Fruit fly (Drosophila melanogaster) whole organism: Measurements from ENCODE around the gene Cog4.

Source experiments
- CG8478 ChIP-seq: fragments of >200 bp; optimal IDR thresholded peaks from 2 replicates; lab custom pipeline; 2018; ENCODE audit warnings: inconsistent platforms
- Dll ChIP-seq: fragments of >200 bp; optimal IDR thresholded peaks from 2 replicates; lab custom pipeline; 2017
- EcR ChIP-seq, 2 experiments: fragments of >200 bp; optimal IDR thresholded peaks; 2 replicates each; lab custom pipeline; 2017; ENCODE audit warnings: missing biosample characterization in 2 of 2, missing genetic modification characterization in 2 of 2, missing genetic modification reagents in 2 of 2
- pan ChIP-seq: fragments of >200 bp; optimal IDR thresholded peaks from 2 replicates; lab custom pipeline; 2017
- psq ChIP-seq: fragments of >200 bp; optimal IDR thresholded peaks from 2 replicates; lab custom pipeline; 2017
- usp ChIP-seq: fragments of >200 bp; optimal IDR thresholded peaks from 2 replicates; lab custom pipeline; 2017; ENCODE audit warnings: missing biosample characterization, missing genetic modification characterization, mixed read lengths

The Cog4 gene

dm6 chr2L:10515553-10516174, 27.2 kb upstream of the Cog4 start:
- no peak for TF ChIP-seq Dll
- TF ChIP-seq pan = no peak
- no peak for TF ChIP-seq usp (GFP tag; lab: Kevin White, UChicago)
- no peak for TF ChIP-seq CG8478
- no peak for TF ChIP-seq psq
- no peak for TF ChIP-seq EcR (GFP tag; optimal IDR thresholded peaks at IDR 0.05; lab: Kevin White, UChicago)

DNA sequence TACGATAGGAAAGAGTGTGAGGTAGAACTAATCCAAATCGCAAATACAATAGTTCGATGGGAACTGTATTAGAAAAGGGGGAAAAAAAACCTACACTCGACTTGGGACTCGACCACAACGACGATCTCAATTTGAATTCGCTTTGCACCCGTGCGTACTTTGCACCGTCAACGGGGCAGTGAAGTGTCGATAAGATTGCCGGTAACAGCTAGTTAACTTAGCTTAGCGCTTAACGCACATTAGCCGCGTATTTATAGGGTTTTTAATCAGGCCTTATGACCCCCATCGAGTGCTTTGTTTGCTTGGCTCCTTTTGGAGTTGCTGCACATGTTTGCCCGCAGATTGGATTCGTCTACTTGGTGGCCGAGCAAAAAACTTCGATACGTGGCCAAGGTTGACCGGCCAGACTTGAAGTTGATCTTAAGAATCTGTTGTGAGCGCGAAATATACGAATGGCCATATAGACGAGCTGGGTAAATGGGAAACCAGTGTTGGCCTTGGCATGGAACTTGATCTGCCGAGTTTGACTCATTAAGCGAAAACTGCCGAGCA, 26.2 kb upstream of the Cog4 start:
- TF ChIP-seq Dll = no peak

dm6 chr2L:10513837-10514499, 25.5 kb upstream of the Cog4 start:
- TF ChIP-seq Dll (no peak), pan (no peak), CG8478 (no peak), usp (GFP tag; lab: Kevin White, UChicago) (no peak), psq (no peak), EcR (GFP tag; optimal IDR thresholded peaks at IDR 0.05; lab: Kevin White, UChicago) (no peak)

DNA sequence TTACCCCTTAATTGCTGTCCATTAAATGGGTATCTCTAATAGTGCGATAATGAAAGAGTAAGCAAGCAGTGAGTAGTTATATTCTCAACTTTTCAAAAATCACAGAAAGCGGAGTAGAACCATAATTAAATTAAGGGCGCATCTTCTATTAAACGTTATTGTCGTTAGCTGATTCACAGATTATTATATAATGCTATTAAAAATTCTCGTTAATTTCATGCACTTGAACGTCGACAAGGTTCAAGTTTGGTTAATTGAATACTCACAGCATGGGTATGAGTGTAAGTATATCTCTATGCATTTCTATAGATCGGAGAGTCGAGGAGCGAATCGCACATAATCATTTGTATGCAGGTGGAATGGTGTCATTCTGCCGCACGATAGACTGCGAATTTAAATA, 22.4 kb upstream of the Cog4 start:
- TF ChIP-seq pan (no peak), CG8478 (no peak), psq (no peak), Dll (no peak), EcR (GFP tag; optimal IDR thresholded peaks at IDR 0.05; lab: Kevin White, UChicago) (no peak), usp (GFP tag; lab: Kevin White, UChicago) (no peak)

- no peak for TF ChIP-seq psq
- no peak for TF ChIP-seq Dll
- TF ChIP-seq pan = no peak
- TF ChIP-seq EcR (GFP tag; optimal IDR thresholded peaks at IDR 0.05; lab: Kevin White, UChicago) = no peak
- no peak for TF ChIP-seq CG8478
- no peak for TF ChIP-seq usp (GFP tag; lab: Kevin White, UChicago)
Measured at dm6 chr2L:10510088-10510487, 21.7 kb upstream of the Cog4 start, which contains the start of gene CG7384. TSS of gene CG7384 (minus strand) at chr2L:10510453.

- TF ChIP-seq psq = no peak
- no peak for TF ChIP-seq EcR (GFP tag; optimal IDR thresholded peaks at IDR 0.05; lab: Kevin White, UChicago)
- no peak for TF ChIP-seq pan
- no peak for TF ChIP-seq Dll
- TF ChIP-seq CG8478 = no peak
- TF ChIP-seq usp (GFP tag; lab: Kevin White, UChicago) = no peak
Measured at dm6 chr2L:10506557-10507252, 18.3 kb upstream of the Cog4 start, which contains the start of the genes Myo31DF and CG6094. TSS of gene Myo31DF (minus strand) at chr2L:10506779. TSS of gene CG6094 (plus strand) at chr2L:10507081.

dm6 chr2L:10505345-10505744, 16.9 kb upstream of the Cog4 start:
- TF ChIP-seq CG8478 = no peak
- TF ChIP-seq EcR (GFP tag; optimal IDR thresholded peaks at IDR 0.05; lab: Kevin White, UChicago) = no peak

dm6 chr2L:10504895-10505294, 16.5 kb upstream of the Cog4 start:
- TF ChIP-seq CG8478 = no peak
- TF ChIP-seq pan = no peak
- no peak for TF ChIP-seq EcR (GFP tag; optimal IDR thresholded peaks at IDR 0.05; lab: Kevin White, UChicago)
- TF ChIP-seq usp (GFP tag; lab: Kevin White, UChicago) = no peak
- TF ChIP-seq Dll = no peak
- TF ChIP-seq psq = no peak

- no peak for TF ChIP-seq EcR (GFP tag; optimal IDR thresholded peaks at IDR 0.05; lab: Kevin White, UChicago)
- no peak for TF ChIP-seq CG8478
- TF ChIP-seq Dll = no peak
- TF ChIP-seq pan = no peak
- TF ChIP-seq psq = no peak
- TF ChIP-seq usp (GFP tag; lab: Kevin White, UChicago) = no peak
Measured at dm6 chr2L:10503356-10503977, 15.0 kb upstream of the Cog4 start.

- TF ChIP-seq psq (no peak), CG8478 (no peak), EcR (GFP tag; optimal IDR thresholded peaks at IDR 0.05; lab: Kevin White, UChicago) (no peak), usp (GFP tag; lab: Kevin White, UChicago) (no peak), Dll (no peak), pan (no peak)
Measured at dm6 chr2L:10502862-10503261, 14.4 kb upstream of the Cog4 start.

dm6 chr2L:10502244-10502643, 13.8 kb upstream of the Cog4 start:
- no peak for TF ChIP-seq Dll
- TF ChIP-seq pan = no peak
- TF ChIP-seq psq = no peak
- TF ChIP-seq CG8478 = no peak
- no peak for TF ChIP-seq usp (GFP tag; lab: Kevin White, UChicago)
- TF ChIP-seq EcR (GFP tag; optimal IDR thresholded peaks at IDR 0.05; lab: Kevin White, UChicago) = no peak

DNA sequence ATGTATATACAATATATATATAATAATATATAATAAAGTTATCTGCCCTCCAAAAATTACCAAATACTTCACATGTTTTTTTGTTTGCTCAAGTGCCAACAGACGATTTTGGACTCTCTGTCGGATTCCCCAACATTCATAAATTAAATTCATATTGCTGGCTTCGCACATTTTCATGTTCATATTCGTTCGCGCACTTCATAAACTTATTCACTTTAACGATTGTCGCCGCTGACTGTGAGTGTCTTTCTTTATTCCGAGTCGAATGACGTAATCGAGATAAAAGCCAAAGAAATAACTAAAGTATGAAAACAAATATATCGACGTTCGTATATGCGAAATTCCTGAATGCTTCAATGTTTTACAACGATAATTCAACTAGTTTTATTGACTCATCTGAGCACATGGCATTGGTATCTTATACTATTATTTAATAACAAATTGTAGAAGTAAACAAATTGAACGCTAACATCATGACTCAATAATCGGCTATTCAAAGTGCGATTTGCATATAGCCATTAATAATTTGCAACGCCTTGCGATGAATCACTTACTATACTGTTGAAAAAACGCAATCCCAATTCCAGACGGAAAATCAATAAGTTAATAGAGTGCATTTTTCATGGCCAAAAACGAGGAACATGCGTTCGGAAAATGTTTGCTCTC, 12.0 kb upstream of the Cog4 start:
- TF ChIP-seq pan = no peak
- no peak for TF ChIP-seq CG8478
